Worm (Caenorhabditis elegans): ENCODE measurements around the gene R09E10.1.
"Not testable (repeated sequence)": the region's sequence is repeated elsewhere in the genome, so short reads cannot be mapped to it uniquely, and the experiment has no call there.

R09E10.1 gene

ce11 chrIV:10322650-10323049 is at the start of gene R09E10.1:
TSS of gene R09E10.1 (minus strand) at chrIV:10322750.
- TF ChIP-seq unc-62 (GFP tag; optimal IDR thresholded peaks at IDR 0.05) = not testable (repeated sequence)

- no peak for TF ChIP-seq unc-62 (GFP tag; optimal IDR thresholded peaks at IDR 0.05)
Measured at ce11 chrIV:10368326-10368725, 45.8 kb upstream of the R09E10.1 start, which contains the start of gene iars-1. TSS of gene iars-1 (plus strand) at chrIV:10368601.

- no peak for TF ChIP-seq unc-62 (GFP tag; optimal IDR thresholded peaks at IDR 0.05)
Measured at ce11 chrIV:10367740-10368246, 45.2 kb upstream of the R09E10.1 start, which contains the start of gene pges-2. TSS of gene pges-2 (minus strand) at chrIV:10367790.

ce11 chrIV:10366018-10366417 is 43.5 kb upstream of the R09E10.1 start, which contains the start of gene sir-2.1:
TSS of gene sir-2.1 (minus strand) at chrIV:10366229.
- TF ChIP-seq unc-62 (GFP tag; optimal IDR thresholded peaks at IDR 0.05) = no peak

- TF ChIP-seq unc-62 (GFP tag; optimal IDR thresholded peaks at IDR 0.05) = no peak
Measured at ce11 chrIV:10360336-10360735, 37.8 kb upstream of the R09E10.1 start, which contains the start of gene ugt-59. TSS of gene ugt-59 (plus strand) at chrIV:10360636.

- TF ChIP-seq unc-62 (GFP tag; optimal IDR thresholded peaks at IDR 0.05) = no peak
Measured at ce11 chrIV:10357842-10358241, 35.3 kb upstream of the R09E10.1 start, which contains the start of gene gkow-1. TSS of gene gkow-1 (plus strand) at chrIV:10358142.

ce11 chrIV:10357072-10357471 is 34.5 kb upstream of the R09E10.1 start, which contains the start of gene R11A8.1:
TSS of gene R11A8.1 (minus strand) at chrIV:10357172.
- TF ChIP-seq unc-62 (GFP tag; optimal IDR thresholded peaks at IDR 0.05) = no peak

ce11 chrIV:10352243-10352642 is 29.7 kb upstream of the R09E10.1 start, which contains the start of gene Y43C5B.2:
TSS of gene Y43C5B.2 (minus strand) at chrIV:10352343.
- no peak for TF ChIP-seq unc-62 (GFP tag; optimal IDR thresholded peaks at IDR 0.05)

- TF ChIP-seq unc-62 (GFP tag; optimal IDR thresholded peaks at IDR 0.05) = no peak
Measured at ce11 chrIV:10349871-10350640, 27.5 kb upstream of the R09E10.1 start, which contains the start of the genes unc-43 and Y43C5B.3. TSS of gene unc-43 (minus strand) at chrIV:10350217. TSS of gene Y43C5B.3 (plus strand) at chrIV:10350590.

- TF ChIP-seq unc-62 (GFP tag; optimal IDR thresholded peaks at IDR 0.05) = no peak
Measured at ce11 chrIV:10347528-10347927, 25.0 kb upstream of the R09E10.1 start.

- TF ChIP-seq unc-62 (GFP tag; optimal IDR thresholded peaks at IDR 0.05) = no peak
Measured at ce11 chrIV:10346948-10347347, 24.4 kb upstream of the R09E10.1 start.

- TF ChIP-seq unc-62 (GFP tag; optimal IDR thresholded peaks at IDR 0.05) = no peak
Measured at ce11 chrIV:10345990-10346389, 23.4 kb upstream of the R09E10.1 start.

ce11 chrIV:10345486-10345885 is 22.9 kb upstream of the R09E10.1 start:
- TF ChIP-seq unc-62 (GFP tag; optimal IDR thresholded peaks at IDR 0.05) = no peak

ce11 chrIV:10344621-10345020 is 22.1 kb upstream of the R09E10.1 start:
- no peak for TF ChIP-seq unc-62 (GFP tag; optimal IDR thresholded peaks at IDR 0.05)

- no peak for TF ChIP-seq unc-62 (GFP tag; optimal IDR thresholded peaks at IDR 0.05)
Measured at ce11 chrIV:10342361-10342706, 19.8 kb upstream of the R09E10.1 start.

- no peak for TF ChIP-seq unc-62 (GFP tag; optimal IDR thresholded peaks at IDR 0.05)
Measured at ce11 chrIV:10341618-10342360, 19.2 kb upstream of the R09E10.1 start.

All from whole organism, dauer.